Fruit fly (Drosophila melanogaster) whole organism, larva: ENCODE measurements around the gene CG15696.
A peak's percentile ranks its signal among the peaks of the same experiment; 100 is the strongest.

Experiments used
- noc ChIP-seq: fragments of 200-800 bp; sonication (Bioruptor generic); optimal IDR thresholded peaks from 3 replicates; lab custom pipeline; 2019; ENCODE audit warnings: missing biosample characterization, mild to moderate bottlenecking, missing genetic modification characterization, moderate library complexity

Gene CG15696

dm6 chr3R:20835531-20835930, 11.3 kb upstream of the CG15696 start:
- no peak for TF ChIP-seq noc

- TF ChIP-seq noc: no peak
Measured at dm6 chr3R:20836257-20836856, 10.5 kb upstream of the CG15696 start.

- TF ChIP-seq noc: peak; percentile 32
Measured at dm6 chr3R:20837242-20837664, 9.6 kb upstream of the CG15696 start.

dm6 chr3R:20838787-20839186, 8.1 kb upstream of the CG15696 start:
- TF ChIP-seq noc: no peak

- TF ChIP-seq noc: no peak
Measured at dm6 chr3R:20841840-20842239, 5.0 kb upstream of the CG15696 start, which contains the start of gene CG15695. TSS of gene CG15695 (plus strand) at chr3R:20842140.

- no peak for TF ChIP-seq noc
Measured at dm6 chr3R:20845493-20845892, 1.4 kb upstream of the CG15696 start.

dm6 chr3R:20846316-20846715, 552 bp upstream of the CG15696 start:
- no peak for TF ChIP-seq noc

dm6 chr3R:20850395-20851039, 3.6 kb downstream of the CG15696 start, which contains the start of gene RpS30:
TSS of gene RpS30 (plus strand) at chr3R:20850516.
- TF ChIP-seq noc: peak; percentile 18

dm6 chr3R:20859845-20860244, 13.0 kb downstream of the CG15696 start, which contains the start of gene Ir93a:
TSS of gene Ir93a (minus strand) at chr3R:20859945.
- no peak for TF ChIP-seq noc

- no peak for TF ChIP-seq noc
Measured at dm6 chr3R:20866204-20866603, 19.3 kb downstream of the CG15696 start, which contains the start of gene KaiR1D. TSS of gene KaiR1D (minus strand) at chr3R:20866231.

dm6 chr3R:20870736-20871135, 23.9 kb downstream of the CG15696 start, which contains the start of gene TotA:
TSS of gene TotA (plus strand) at chr3R:20871036.
- TF ChIP-seq noc: no peak

dm6 chr3R:20872688-20873087, 25.8 kb downstream of the CG15696 start, which contains the start of gene TotC:
TSS of gene TotC (plus strand) at chr3R:20872988.
- no peak for TF ChIP-seq noc

- no peak for TF ChIP-seq noc
Measured at dm6 chr3R:20873638-20874037, 26.8 kb downstream of the CG15696 start, which contains the start of gene TotB. TSS of gene TotB (plus strand) at chr3R:20873938.

- no peak for TF ChIP-seq noc
Measured at dm6 chr3R:20876680-20877079, 29.8 kb downstream of the CG15696 start.

dm6 chr3R:20877436-20877835, 30.6 kb downstream of the CG15696 start, which contains the start of gene TotZ:
TSS of gene TotZ (plus strand) at chr3R:20877736.
- no peak for TF ChIP-seq noc

dm6 chr3R:20890505-20890904, 43.6 kb downstream of the CG15696 start:
- TF ChIP-seq noc: no peak

dm6 chr3R:20890920-20891319, 44.1 kb downstream of the CG15696 start:
- TF ChIP-seq noc: no peak

- TF ChIP-seq noc: no peak
Measured at dm6 chr3R:20891495-20891894, 44.6 kb downstream of the CG15696 start.
